Worm (Caenorhabditis elegans) whole organism, mixed stage, embryonic: ENCODE data around the gene F31B9.3.

Experiments used
- M03D4.4 ChIP-seq: sonication (generic microtip); optimal IDR thresholded peaks from 2 replicates; lab custom pipeline; 2017; ENCODE audit warnings: mild to moderate bottlenecking, missing genetic modification characterization, missing compliant biosample characterization
- bed-3 ChIP-seq: fragments of 200-800 bp; sonication (Bioruptor generic); optimal IDR thresholded peaks from 3 replicates; lab custom pipeline; 2018; ENCODE audit warnings: mild to moderate bottlenecking, missing genetic modification characterization, moderate library complexity, missing compliant biosample characterization
- blmp-1 ChIP-seq: fragments of 150-350 bp; optimal IDR thresholded peaks from 2 replicates; lab custom pipeline; 2014; ENCODE audit warnings: missing biosample characterization, missing genetic modification characterization
- ceh-39 ChIP-seq: fragments of 150-350 bp; optimal IDR thresholded peaks from 2 replicates; lab custom pipeline; 2014; ENCODE audit warnings: missing biosample characterization, missing genetic modification characterization
- ceh-43 ChIP-seq: fragments of 200-800 bp; sonication (Bioruptor generic); optimal IDR thresholded peaks from 2 replicates; lab custom pipeline; 2018; ENCODE audit warnings: mild to moderate bottlenecking, missing genetic modification characterization, moderate library complexity, missing compliant biosample characterization
- ceh-83 ChIP-seq: fragments of 200-800 bp; sonication (Bioruptor generic); optimal IDR thresholded peaks from 2 replicates; lab custom pipeline; 2018; ENCODE audit warnings: mild to moderate bottlenecking, missing genetic modification characterization, missing compliant biosample characterization
- ces-1 ChIP-seq: fragments of 150-350 bp; optimal IDR thresholded peaks from 2 replicates; lab custom pipeline; 2014; ENCODE audit warnings: missing biosample characterization, missing genetic modification reagents, missing genetic modification characterization
- cnd-1 ChIP-seq: fragments of 200-800 bp; sonication (Bioruptor generic); optimal IDR thresholded peaks from 2 replicates; lab custom pipeline; 2018; ENCODE audit warnings: mild to moderate bottlenecking, missing genetic modification characterization, missing compliant biosample characterization
- drap-1 ChIP-seq: fragments of 200-800 bp; sonication (Bioruptor generic); optimal IDR thresholded peaks from 3 replicates; lab custom pipeline; 2018; ENCODE audit warnings: mild to moderate bottlenecking, missing genetic modification characterization, missing compliant biosample characterization
- elt-1 ChIP-seq: sonication (generic microtip); optimal IDR thresholded peaks from 2 replicates; lab custom pipeline; 2017; ENCODE audit warnings: missing genetic modification characterization, mild to moderate bottlenecking, missing compliant biosample characterization, antibody characterized with exemption, moderate library complexity, borderline replicate concordance; ENCODE audit not compliant: insufficient read depth
- elt-3 ChIP-seq: fragments of 150-350 bp; optimal IDR thresholded peaks from 2 replicates; lab custom pipeline; 2014; ENCODE audit warnings: missing biosample characterization, missing genetic modification characterization
- flh-1 ChIP-seq: fragments of 200-800 bp; sonication (Bioruptor generic); optimal IDR thresholded peaks from 2 replicates; lab custom pipeline; 2018; ENCODE audit warnings: mild to moderate bottlenecking, missing genetic modification characterization, moderate library complexity, missing compliant biosample characterization
- ham-2 ChIP-seq: fragments of 200-800 bp; sonication (Bioruptor generic); optimal IDR thresholded peaks from 2 replicates; lab custom pipeline; 2018; ENCODE audit warnings: mild to moderate bottlenecking, missing genetic modification characterization, missing compliant biosample characterization
- hlh-1 ChIP-seq: fragments of 150-350 bp; optimal IDR thresholded peaks from 2 replicates; lab custom pipeline; 2014; ENCODE audit warnings: missing biosample characterization, missing genetic modification reagents, missing genetic modification characterization
- lin-13 ChIP-seq: fragments of 150-350 bp; optimal IDR thresholded peaks from 2 replicates; lab custom pipeline; 2014; ENCODE audit warnings: missing biosample characterization, missing genetic modification characterization
- lin-32 ChIP-seq: fragments of 200-800 bp; sonication (Bioruptor generic); optimal IDR thresholded peaks from 2 replicates; lab custom pipeline; 2018; ENCODE audit warnings: mild to moderate bottlenecking, missing genetic modification characterization, missing compliant biosample characterization
- lsy-2 ChIP-seq: fragments of 150-350 bp; optimal IDR thresholded peaks from 2 replicates; lab custom pipeline; 2014; ENCODE audit warnings: missing biosample characterization, missing genetic modification characterization
- mab-5 ChIP-seq: fragments of 150-350 bp; optimal IDR thresholded peaks from 2 replicates; lab custom pipeline; 2014; ENCODE audit warnings: missing biosample characterization, missing genetic modification characterization
- nhr-12 ChIP-seq: fragments of 150-350 bp; optimal IDR thresholded peaks from 2 replicates; lab custom pipeline; 2014; ENCODE audit warnings: missing biosample characterization, missing genetic modification characterization
- nhr-2 ChIP-seq: fragments of 150-350 bp; optimal IDR thresholded peaks from 2 replicates; lab custom pipeline; 2014; ENCODE audit warnings: missing biosample characterization, missing genetic modification characterization
- nhr-237 ChIP-seq: fragments of 150-350 bp; optimal IDR thresholded peaks from 2 replicates; lab custom pipeline; 2014; ENCODE audit warnings: missing biosample characterization, missing genetic modification characterization
- nhr-28 ChIP-seq: fragments of 150-350 bp; optimal IDR thresholded peaks from 2 replicates; lab custom pipeline; 2014; ENCODE audit warnings: missing biosample characterization, missing genetic modification characterization
- nhr-76 ChIP-seq: sonication (generic microtip); optimal IDR thresholded peaks from 2 replicates; lab custom pipeline; 2017; ENCODE audit warnings: missing biosample characterization, missing genetic modification characterization
- pha-4 ChIP-seq: fragments of 150-350 bp; optimal IDR thresholded peaks from 2 replicates; lab custom pipeline; 2018; ENCODE audit warnings: missing biosample characterization, missing genetic modification reagents, missing genetic modification characterization
- sem-2 ChIP-seq: fragments of 200-800 bp; sonication (Bioruptor generic); optimal IDR thresholded peaks from 2 replicates; lab custom pipeline; 2018; ENCODE audit warnings: mild to moderate bottlenecking, missing genetic modification characterization, missing compliant biosample characterization
- snpc-4 ChIP-seq: fragments of 150-350 bp; optimal IDR thresholded peaks from 2 replicates; lab custom pipeline; 2014; ENCODE audit warnings: missing biosample characterization, missing genetic modification characterization
- sptf-1 ChIP-seq: sonication (generic microtip); optimal IDR thresholded peaks from 2 replicates; lab custom pipeline; 2017; ENCODE audit warnings: mild to moderate bottlenecking, missing genetic modification characterization, moderate library complexity, missing compliant biosample characterization
- tbx-8 ChIP-seq: fragments of 200-800 bp; sonication (Bioruptor generic); optimal IDR thresholded peaks from 2 replicates; lab custom pipeline; 2018; ENCODE audit warnings: mild to moderate bottlenecking, missing genetic modification characterization, moderate library complexity, missing compliant biosample characterization
- unc-120 ChIP-seq: sonication (generic microtip); optimal IDR thresholded peaks from 2 replicates; lab custom pipeline; 2017; ENCODE audit warnings: missing genetic modification characterization, missing compliant biosample characterization; ENCODE audit not compliant: poor library complexity, severe bottlenecking
- unc-39 ChIP-seq: fragments of 150-350 bp; optimal IDR thresholded peaks from 2 replicates; lab custom pipeline; 2014; ENCODE audit warnings: missing biosample characterization, missing genetic modification characterization
- unc-62 ChIP-seq: fragments of 150-350 bp; optimal IDR thresholded peaks from 2 replicates; lab custom pipeline; 2014; ENCODE audit warnings: missing biosample characterization, missing genetic modification reagents, missing genetic modification characterization
- ztf-11 ChIP-seq: fragments of 150-350 bp; optimal IDR thresholded peaks from 2 replicates; lab custom pipeline; 2014; ENCODE audit warnings: missing biosample characterization, missing genetic modification characterization

F31B9.3 gene

ce11 chrX:15939759-15940334, 16.3 kb downstream of the F31B9.3 start:
- no peak for TF ChIP-seq flh-1 (GFP tag; lab: Kevin White, UChicago)
- TF ChIP-seq elt-3 (tag; lab: Kevin White, UChicago) = no peak
- TF ChIP-seq nhr-2 = no peak
- TF ChIP-seq sptf-1 (tag; lab: Kevin White, UChicago) = no peak
- TF ChIP-seq lin-32 (GFP tag; lab: Kevin White, UChicago) = no peak
- TF ChIP-seq mab-5 (tag; lab: Kevin White, UChicago) = no peak
- TF ChIP-seq elt-1 = no peak
- no peak for TF ChIP-seq snpc-4
- no peak for TF ChIP-seq lin-13
- no peak for TF ChIP-seq ceh-83 (GFP tag; lab: Kevin White, UChicago)
- no peak for TF ChIP-seq unc-120 (tag; lab: Kevin White, UChicago)

ce11 chrX:15943709-15944108, 20.2 kb downstream of the F31B9.3 start, which contains the start of gene mec-5:
mec-5 (plus strand) TSS chrX:15944009.
- no peak for TF ChIP-seq unc-120 (tag; lab: Kevin White, UChicago)
- no peak for TF ChIP-seq sem-2 (GFP tag; lab: Kevin White, UChicago)
- no peak for TF ChIP-seq nhr-76 (tag; lab: Kevin White, UChicago)
- TF ChIP-seq ces-1 (GFP tag; lab: Kevin White, UChicago) = no peak

ce11 chrX:15944198-15944597, 20.7 kb downstream of the F31B9.3 start:
- no peak for TF ChIP-seq unc-39 (tag; lab: Kevin White, UChicago)
- no peak for TF ChIP-seq elt-3 (tag; lab: Kevin White, UChicago)
- TF ChIP-seq M03D4.4 = no peak
- TF ChIP-seq lsy-2 (tag; lab: Kevin White, UChicago) = no peak
- no peak for TF ChIP-seq nhr-28
- no peak for TF ChIP-seq blmp-1
- TF ChIP-seq unc-62 = no peak
- no peak for TF ChIP-seq flh-1 (GFP tag; lab: Kevin White, UChicago)

- TF ChIP-seq nhr-76 (tag; lab: Kevin White, UChicago) (no peak), lin-32 (GFP tag; lab: Kevin White, UChicago) (no peak), bed-3 (no peak), ztf-11 (tag; lab: Kevin White, UChicago) (no peak)
Measured at ce11 chrX:15945806-15946205, 22.3 kb downstream of the F31B9.3 start.

ce11 chrX:15951194-15951593, 27.7 kb downstream of the F31B9.3 start, which contains the start of gene col-186:
col-186 (plus strand) TSS chrX:15951494.
- TF ChIP-seq elt-1 (no peak), unc-120 (tag; lab: Kevin White, UChicago) (no peak), ceh-83 (GFP tag; lab: Kevin White, UChicago) (no peak), bed-3 (no peak), cnd-1 (no peak)

- no peak for TF ChIP-seq pha-4 (tag; lab: Kevin White, UChicago)
- no peak for TF ChIP-seq mab-5 (tag; lab: Kevin White, UChicago)
- no peak for TF ChIP-seq bed-3
- TF ChIP-seq lsy-2 (tag; lab: Kevin White, UChicago) = no peak
- no peak for TF ChIP-seq elt-3 (tag; lab: Kevin White, UChicago)
- no peak for TF ChIP-seq ceh-39
- TF ChIP-seq snpc-4 = no peak
- TF ChIP-seq sem-2 (GFP tag; lab: Kevin White, UChicago) = no peak
- TF ChIP-seq ceh-43 (GFP tag; lab: Kevin White, UChicago) = no peak
- TF ChIP-seq nhr-237 (tag; lab: Kevin White, UChicago) = no peak
- TF ChIP-seq unc-62 = no peak
Measured at ce11 chrX:15953086-15953485, 29.5 kb downstream of the F31B9.3 start.

- no peak for TF ChIP-seq M03D4.4
- no peak for TF ChIP-seq nhr-76 (tag; lab: Kevin White, UChicago)
- no peak for TF ChIP-seq sem-2 (GFP tag; lab: Kevin White, UChicago)
- no peak for TF ChIP-seq flh-1 (GFP tag; lab: Kevin White, UChicago)
- TF ChIP-seq tbx-8 = no peak
- TF ChIP-seq ceh-43 (GFP tag; lab: Kevin White, UChicago) = no peak
- TF ChIP-seq drap-1 = no peak
- TF ChIP-seq nhr-28 = no peak
- no peak for TF ChIP-seq bed-3
- TF ChIP-seq nhr-12 (tag; lab: Kevin White, UChicago) = no peak
- no peak for TF ChIP-seq lin-13
- no peak for TF ChIP-seq elt-1
- TF ChIP-seq pha-4 (tag; lab: Kevin White, UChicago) = no peak
- TF ChIP-seq nhr-237 (tag; lab: Kevin White, UChicago) = no peak
- TF ChIP-seq ham-2 (GFP tag; lab: Kevin White, UChicago) = no peak
- no peak for TF ChIP-seq ceh-39
- no peak for TF ChIP-seq elt-3 (tag; lab: Kevin White, UChicago)
- no peak for TF ChIP-seq unc-39 (tag; lab: Kevin White, UChicago)
- no peak for TF ChIP-seq hlh-1 (tag; lab: Kevin White, UChicago)
- no peak for TF ChIP-seq lsy-2 (tag; lab: Kevin White, UChicago)
Measured at ce11 chrX:15953611-15954010, 30.1 kb downstream of the F31B9.3 start.
